Fruit fly (Drosophila melanogaster): Measurements from ENCODE around the gene CG32650.

- no peak for TF ChIP-seq CG17806 (tag; optimal IDR thresholded peaks at IDR 0.05)
- TF ChIP-seq CG15710 (tag; optimal IDR thresholded peaks at IDR 0.05): no peak
- no peak for TF ChIP-seq EcR (GFP tag; optimal IDR thresholded peaks at IDR 0.05)
- no peak for TF ChIP-seq Snoo (tag; optimal IDR thresholded peaks at IDR 0.05)
Measured at dm6 chrX:12889075-12889474, 9.4 kb downstream of the CG32650 start.
